Fruit fly (Drosophila melanogaster): Measurements from ENCODE around the gene smal.

DNA sequence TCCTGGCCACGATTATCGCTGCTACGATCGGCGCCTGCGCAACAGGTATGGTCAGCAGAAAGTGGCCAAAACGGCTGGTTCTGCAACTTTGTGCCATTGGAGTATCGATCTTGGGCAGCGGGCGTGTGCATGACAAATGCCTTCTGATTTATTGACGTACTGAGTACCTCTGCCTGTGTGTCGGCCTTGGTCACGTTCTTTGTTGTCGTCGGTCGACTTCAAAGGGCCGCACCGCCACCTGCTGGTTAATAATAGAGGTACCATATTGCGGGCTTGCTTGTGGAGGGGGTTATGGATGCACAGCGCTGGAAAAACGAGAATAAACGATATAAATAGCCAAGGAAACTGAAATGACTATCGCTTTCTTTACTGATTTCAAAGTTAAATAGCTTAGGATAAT lies 80.7 kb downstream of the smal start:
- TF ChIP-seq CG13204 (GFP tag; optimal IDR thresholded peaks at IDR 0.05): no peak
- TF ChIP-seq CG12605 (GFP tag; IDR thresholded peaks at IDR 0.05): no peak
- TF ChIP-seq CG8301 (tag; optimal IDR thresholded peaks at IDR 0.05): no peak
- no peak for TF ChIP-seq CG34367 (tag; optimal IDR thresholded peaks at IDR 0.05)
- no peak for TF ChIP-seq gl (tag; optimal IDR thresholded peaks at IDR 0.05)
- no peak for TF ChIP-seq CG32121 (GFP tag; IDR thresholded peaks at IDR 0.05)
- TF ChIP-seq CG14655 (GFP tag; optimal IDR thresholded peaks at IDR 0.05): no peak
- no peak for TF ChIP-seq CG4496 (GFP tag; IDR thresholded peaks at IDR 0.05)
- TF ChIP-seq CG8159 (tag; optimal IDR thresholded peaks at IDR 0.05): no peak
- TF ChIP-seq Snoo (tag; optimal IDR thresholded peaks at IDR 0.05): no peak

Measured in whole organism, pupa.